Worm (Caenorhabditis elegans): ENCODE measurements around the gene C18H9.1.

C18H9.1 gene

DNA sequence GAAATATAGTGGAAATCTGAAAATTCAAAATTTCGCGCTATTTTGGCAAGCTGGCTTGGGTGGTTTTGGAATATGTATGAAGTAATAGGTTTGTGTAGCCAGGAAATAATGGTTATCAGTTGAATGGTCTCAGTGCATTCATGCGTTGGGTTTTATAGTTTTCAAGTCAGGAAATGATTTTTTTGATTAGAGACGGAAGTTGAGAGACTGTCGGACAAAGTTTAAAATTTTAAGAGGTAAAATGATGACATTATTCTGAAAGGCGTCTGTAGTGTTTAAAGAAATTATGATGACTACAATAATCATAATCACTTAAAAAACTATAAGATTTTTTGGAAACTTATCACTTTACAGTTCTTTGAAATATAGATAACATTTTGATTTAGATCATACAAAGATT is 2.6 kb downstream of the C18H9.1 start, which contains the start of gene C18H9.6 (continued):
- TF ChIP-seq lin-13 (GFP tag; optimal IDR thresholded peaks at IDR 0.05) (no peak), hif-1 (tag; optimal IDR thresholded peaks at IDR 0.05) (no peak), duxl-1 (tag; optimal IDR thresholded peaks at IDR 0.05; ENCODE audit: poor library complexity) (no peak), nhr-28 (tag; optimal IDR thresholded peaks at IDR 0.05) (peak; percentile 83), ceh-82 (tag; optimal IDR thresholded peaks at IDR 0.05) (no peak), snpc-1.2 (GFP tag; IDR thresholded peaks at IDR 0.05) (no peak), aly-2 (tag; optimal IDR thresholded peaks at IDR 0.05) (no peak), unc-130 (GFP tag; optimal IDR thresholded peaks at IDR 0.05) (no peak), lin-1 (GFP tag; IDR thresholded peaks at IDR 0.05) (peak; percentile 77), skn-1 (tag; optimal IDR thresholded peaks at IDR 0.05) (no peak), zag-1 (tag; optimal IDR thresholded peaks at IDR 0.05) (no peak), dve-1 (tag; optimal IDR thresholded peaks at IDR 0.05; ENCODE audit: insufficient read depth) (peak; percentile 80), Y48G9A.11 (GFP tag; IDR thresholded peaks at IDR 0.05) (no peak), T20F7.1 (GFP tag; optimal IDR thresholded peaks at IDR 0.05) (peak; percentile 1), daf-8 (GFP tag; IDR thresholded peaks at IDR 0.05) (no peak), ztf-11 (tag; optimal IDR thresholded peaks at IDR 0.05) (no peak), nhr-48 (tag; optimal IDR thresholded peaks at IDR 0.05) (peak; percentile 57), ceh-20 (GFP tag; IDR thresholded peaks at IDR 0.05) (no peak), pqm-1 (tag; optimal IDR thresholded peaks at IDR 0.05) (peak; percentile 73)

- no peak for TF ChIP-seq sdz-12 (GFP tag; optimal IDR thresholded peaks at IDR 0.05)
- no peak for TF ChIP-seq ZK337.2 (GFP tag; IDR thresholded peaks at IDR 0.05)
- no peak for TF ChIP-seq nhr-237 (tag; optimal IDR thresholded peaks at IDR 0.05)
- peak in 1 of 2 experiments; percentile 97 for TF ChIP-seq unc-62 (GFP tag; optimal IDR thresholded peaks at IDR 0.05 in 1 of 2)
- no peak for TF ChIP-seq unc-62 (tag; optimal IDR thresholded peaks at IDR 0.05)
- peak; percentile 20 for TF ChIP-seq hlh-30 (tag; optimal IDR thresholded peaks at IDR 0.05; ENCODE audit: insufficient read depth)
- TF ChIP-seq egl-27 (tag; optimal IDR thresholded peaks at IDR 0.05) = no peak
- peak in 1 of 2 experiments; percentile 29 for TF ChIP-seq lsy-2 (tag; optimal IDR thresholded peaks at IDR 0.05)
- no peak for TF ChIP-seq gei-8 (GFP tag; optimal IDR thresholded peaks at IDR 0.05)
- no peak for TF ChIP-seq fkh-10 (GFP tag; optimal IDR thresholded peaks at IDR 0.05)
- peak in 1 of 2 experiments; percentile 87 for TF ChIP-seq daf-16 (GFP tag; optimal IDR thresholded peaks at IDR 0.05)
- TF ChIP-seq daf-16 (tag; optimal IDR thresholded peaks at IDR 0.05) = no peak
- TF ChIP-seq attf-4 (tag; optimal IDR thresholded peaks at IDR 0.05) = no peak
- TF ChIP-seq hlh-11 (tag; optimal IDR thresholded peaks at IDR 0.05) = peak; percentile 9
- 0 out of 2 replicates have a peak, but pooled peaks have one; percentile 28 for TF ChIP-seq ceh-20 (GFP tag; IDR thresholded peaks at IDR 0.05)
- peak; percentile 43 for TF ChIP-seq nhr-11 (tag; optimal IDR thresholded peaks at IDR 0.05)
- TF ChIP-seq egl-43 (GFP tag; IDR thresholded peaks at IDR 0.05) = no peak
Measured at ce11 chrII:6705593-6706228, 6.8 kb downstream of the C18H9.1 start, which contains the start of gene rpy-1. Gene rpy-1 (minus strand): TSS chrII:6705643.

DNA sequence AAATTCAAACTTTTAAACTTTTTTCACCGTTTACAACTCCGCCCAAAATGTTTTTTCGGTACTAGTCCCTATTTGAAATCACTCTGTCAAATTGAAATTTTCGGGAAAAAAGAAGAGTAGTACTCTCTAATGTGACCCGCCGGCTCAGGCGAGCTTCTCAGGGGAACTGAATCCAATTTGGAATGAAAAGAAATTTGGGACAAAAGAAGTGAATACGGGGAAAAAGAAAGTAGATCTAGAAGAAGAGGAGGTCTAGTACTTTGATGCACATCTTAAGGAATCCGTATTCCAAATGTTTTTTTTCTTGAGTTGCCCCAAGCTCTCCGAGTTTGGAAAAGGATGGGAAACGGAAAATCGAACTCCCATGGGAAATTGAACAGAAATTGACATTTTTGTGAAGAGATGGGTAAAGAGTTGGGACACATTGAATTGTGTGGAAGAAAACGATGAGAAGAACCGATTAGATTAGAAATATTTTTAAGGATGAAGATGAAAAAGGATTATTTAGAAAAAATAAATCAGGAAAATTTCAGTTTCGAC is 7.7 kb downstream of the C18H9.1 start:
- no peak for TF ChIP-seq D1046.2 (GFP tag; IDR thresholded peaks at IDR 0.05)
- TF ChIP-seq snpc-4 (tag; optimal IDR thresholded peaks at IDR 0.05) = no peak
- TF ChIP-seq duxl-1 (tag; optimal IDR thresholded peaks at IDR 0.05; ENCODE audit: poor library complexity) = no peak
- TF ChIP-seq Y5F2A.4 (GFP tag; optimal IDR thresholded peaks at IDR 0.05) = no peak
- peak in 1 of 2 experiments; percentile 67 for TF ChIP-seq unc-62 (GFP tag; optimal IDR thresholded peaks at IDR 0.05 in 1 of 2)
- TF ChIP-seq unc-62 (tag; optimal IDR thresholded peaks at IDR 0.05) = no peak
- TF ChIP-seq egl-43 (GFP tag; IDR thresholded peaks at IDR 0.05) = no peak
- TF ChIP-seq mxl-3 (GFP tag; optimal IDR thresholded peaks at IDR 0.05) = no peak
- no peak for TF ChIP-seq lin-29 (GFP tag; IDR thresholded peaks at IDR 0.05)
- TF ChIP-seq lin-15B (tag; optimal IDR thresholded peaks at IDR 0.05) = no peak
- peak; percentile 39 for TF ChIP-seq fkh-10 (GFP tag; optimal IDR thresholded peaks at IDR 0.05)
- no peak for TF ChIP-seq spr-1 (tag; optimal IDR thresholded peaks at IDR 0.05)
- TF ChIP-seq ZK546.5 (tag; optimal IDR thresholded peaks at IDR 0.05) = no peak
- TF ChIP-seq unc-39 (tag; optimal IDR thresholded peaks at IDR 0.05) = no peak
- TF ChIP-seq daf-19 (GFP tag; conservative IDR thresholded peaks at IDR 0.05) = no peak
- no peak for TF ChIP-seq dmd-6 (GFP tag; IDR thresholded peaks at IDR 0.05)
- TF ChIP-seq ctbp-1 (GFP tag; IDR thresholded peaks at IDR 0.05) = 0 out of 2 replicates have a peak, but pooled peaks have one; percentile 16

All from whole organism, L4 larva.